Fruit fly (Drosophila melanogaster) S2 (cell line): ENCODE data around the gene CG6878.

Experiments used
- CG8478 ChIP-seq: fragments of >200 bp; optimal IDR thresholded peaks from 2 replicates; lab custom pipeline; 2018
- CTCF ChIP-seq, 2 experiments: fragments of >200 bp; optimal IDR thresholded peaks; 2 replicates each; lab custom pipeline; 2018

dm6 chr3L:15195548-15195947, 33.9 kb downstream of the CG6878 start:
- TF ChIP-seq CG8478, result no peak
- TF ChIP-seq CTCF (optimal IDR thresholded peaks at IDR 0.05; lab: Kevin White, UChicago), result no peak
